Worm (Caenorhabditis elegans) whole organism, young adult: Measurements from ENCODE around the gene F47G3.3.

Experiments
- B0035.1 ChIP-seq: sonication (generic microtip); optimal IDR thresholded peaks from 2 replicates; lab custom pipeline; 2016; ENCODE audit warnings: missing genetic modification characterization, mild to moderate bottlenecking, missing compliant biosample characterization, missing genotype, missing genetic modification reagents
- F23B12.7 ChIP-seq: sonication (generic microtip); optimal IDR thresholded peaks from 2 replicates; lab custom pipeline; 2017; ENCODE audit warnings: missing genetic modification characterization, mild to moderate bottlenecking, missing compliant biosample characterization, antibody characterized with exemption, moderate library complexity; ENCODE audit not compliant: insufficient read depth
- F37B4.10 ChIP-seq: fragments of 200-800 bp; sonication (Bioruptor generic); IDR thresholded peaks from 2 replicates; pipeline ENCODE4 v1.3.6; 2022; ENCODE audit warnings: missing genetic modification characterization, missing compliant biosample characterization
- F39B2.1 ChIP-seq: fragments of 200-800 bp; sonication (Bioruptor generic); IDR thresholded peaks from 2 replicates; pipeline ENCODE4 v1.3.6; 2022; ENCODE audit warnings: missing genetic modification reagents, missing genetic modification characterization, missing compliant biosample characterization
- F55B11.4 ChIP-seq: sonication (generic microtip); optimal IDR thresholded peaks from 2 replicates; lab custom pipeline; 2016; ENCODE audit warnings: missing compliant biosample characterization, missing genetic modification characterization, borderline replicate concordance; ENCODE audit not compliant: insufficient read depth
- Y53G8AR.9 ChIP-seq: fragments of 200-800 bp; sonication (Bioruptor generic); conservative IDR thresholded peaks from 2 replicates; pipeline ENCODE4 v1.3.6; 2022; ENCODE audit warnings: missing genetic modification reagents, missing genetic modification characterization, missing compliant biosample characterization
- atf-7 ChIP-seq: sonication (generic microtip); optimal IDR thresholded peaks from 2 replicates; lab custom pipeline; 2017; ENCODE audit warnings: mild to moderate bottlenecking, missing genetic modification characterization, missing compliant biosample characterization
- bed-1 ChIP-seq: fragments of 200-800 bp; sonication (Bioruptor generic); IDR thresholded peaks from 2 replicates; pipeline ENCODE4 v1.3.6; 2022; ENCODE audit warnings: missing genetic modification reagents, missing genetic modification characterization, missing compliant biosample characterization
- ccch-3 ChIP-seq: fragments of 200-800 bp; sonication (Bioruptor generic); optimal IDR thresholded peaks from 2 replicates; lab custom pipeline; 2018; ENCODE audit warnings: mild to moderate bottlenecking, missing genetic modification characterization, missing compliant biosample characterization
- ceh-100 ChIP-seq: fragments of 200-800 bp; sonication (Bioruptor generic); IDR thresholded peaks from 2 replicates; pipeline ENCODE4 v1.3.6; 2022; ENCODE audit warnings: missing genetic modification reagents, missing genetic modification characterization, missing compliant biosample characterization
- fkh-3 ChIP-seq: sonication (generic microtip); optimal IDR thresholded peaks from 2 replicates; lab custom pipeline; 2016; ENCODE audit warnings: mild to moderate bottlenecking, missing genetic modification characterization, missing compliant biosample characterization
- hlh-12 ChIP-seq: sonication (generic microtip); optimal IDR thresholded peaks from 2 replicates; lab custom pipeline; 2016; ENCODE audit warnings: missing genetic modification characterization, missing compliant biosample characterization
- hlh-26 ChIP-seq: fragments of 200-800 bp; sonication (Bioruptor generic); conservative IDR thresholded peaks from 2 replicates; pipeline ENCODE4 v1.3.6; 2022; ENCODE audit warnings: missing genetic modification reagents, missing genetic modification characterization, missing compliant biosample characterization
- hmg-1.2 ChIP-seq: fragments of 200-800 bp; sonication (Bioruptor generic); IDR thresholded peaks from 2 replicates; pipeline ENCODE4 v1.3.6; 2022; ENCODE audit warnings: missing genetic modification reagents, missing genetic modification characterization, missing compliant biosample characterization
- lag-1 ChIP-seq: fragments of 200-800 bp; sonication (Bioruptor generic); IDR thresholded peaks from 2 replicates; pipeline ENCODE4 v1.3.6; 2022; ENCODE audit warnings: missing genetic modification reagents, missing genetic modification characterization, missing compliant biosample characterization
- let-607 ChIP-seq, 2 experiments: fragments of 200-800 bp in 1 of 2; sonication (Bioruptor generic) in 1 of 2; sonication (generic microtip) in 1 of 2; optimal IDR thresholded peaks; 2 replicates each; lab custom pipeline; 2016 to 2018; ENCODE audit warnings: mild to moderate bottlenecking in 2 of 2, missing compliant biosample characterization in 2 of 2, missing genetic modification characterization in 2 of 2, moderate library complexity in 2 of 2, missing genotype in 1 of 2
- lin-40 ChIP-seq: sonication (generic microtip); optimal IDR thresholded peaks from 2 replicates; lab custom pipeline; 2016; ENCODE audit warnings: missing genetic modification characterization, mild to moderate bottlenecking, missing compliant biosample characterization, missing genotype, missing genetic modification reagents
- lir-1 ChIP-seq: fragments of 200-800 bp; sonication (Bioruptor generic); conservative IDR thresholded peaks from 2 replicates; pipeline ENCODE4 v1.3.6; 2022; ENCODE audit warnings: missing genetic modification reagents, missing genetic modification characterization, missing compliant biosample characterization
- madf-3 ChIP-seq: fragments of 200-800 bp; sonication (Bioruptor generic); IDR thresholded peaks from 2 replicates; pipeline ENCODE4 v1.3.6; 2022; ENCODE audit warnings: missing genetic modification reagents, missing genetic modification characterization, missing compliant biosample characterization
- madf-6 ChIP-seq: fragments of 200-800 bp; sonication (Bioruptor generic); IDR thresholded peaks from 2 replicates; pipeline ENCODE4 v1.3.6; 2022; ENCODE audit warnings: missing genetic modification reagents, missing genetic modification characterization, missing compliant biosample characterization
- mcd-1 ChIP-seq: fragments of 200-800 bp; sonication (Bioruptor generic); IDR thresholded peaks from 2 replicates; pipeline ENCODE4 v1.3.6; 2022; ENCODE audit warnings: missing genetic modification reagents, missing genetic modification characterization, missing compliant biosample characterization
- nfya-1 ChIP-seq: sonication (generic microtip); optimal IDR thresholded peaks from 2 replicates; lab custom pipeline; 2017; ENCODE audit warnings: antibody characterized with exemption, missing compliant biosample characterization, missing genetic modification characterization, borderline replicate concordance; ENCODE audit not compliant: insufficient read depth
- nfya-2 ChIP-seq: fragments of 200-800 bp; sonication (Bioruptor generic); IDR thresholded peaks from 2 replicates; pipeline ENCODE4 v1.3.6; 2022; ENCODE audit warnings: missing genetic modification reagents, missing genetic modification characterization, missing compliant biosample characterization
- nfyb-1 ChIP-seq: fragments of 200-800 bp; sonication (Bioruptor generic); IDR thresholded peaks from 2 replicates; pipeline ENCODE4 v1.3.6; 2022; ENCODE audit warnings: missing genetic modification reagents, missing genetic modification characterization, missing compliant biosample characterization
- rcor-1 ChIP-seq: fragments of 200-800 bp; sonication (Bioruptor generic); IDR thresholded peaks from 2 replicates; pipeline ENCODE4 v1.3.6; 2022; ENCODE audit warnings: missing genetic modification reagents, missing genetic modification characterization, missing compliant biosample characterization
- sdz-38 ChIP-seq: sonication (generic microtip); optimal IDR thresholded peaks from 2 replicates; lab custom pipeline; 2016; ENCODE audit warnings: missing genotype, missing genetic modification characterization, missing compliant biosample characterization
- snpc-3.4 ChIP-seq: sonication (generic microtip); optimal IDR thresholded peaks from 2 replicates; lab custom pipeline; 2017; ENCODE audit warnings: missing genetic modification characterization, mild to moderate bottlenecking, missing compliant biosample characterization, antibody characterized with exemption, moderate library complexity, missing genotype, missing genetic modification reagents
- somi-1 ChIP-seq: fragments of 200-800 bp; sonication (Bioruptor generic); optimal IDR thresholded peaks from 2 replicates; lab custom pipeline; 2018; ENCODE audit warnings: mild to moderate bottlenecking, missing genetic modification characterization, missing compliant biosample characterization
- tbx-9 ChIP-seq: sonication (generic microtip); optimal IDR thresholded peaks from 2 replicates; lab custom pipeline; 2016; ENCODE audit warnings: borderline replicate concordance, missing genetic modification characterization, inconsistent platforms, missing compliant biosample characterization
- unc-130 ChIP-seq: sonication (generic microtip); optimal IDR thresholded peaks from 2 replicates; lab custom pipeline; 2016; ENCODE audit warnings: missing genetic modification reagents, missing genetic modification characterization, missing compliant biosample characterization
- unc-62 ChIP-seq: fragments of 150-350 bp; optimal IDR thresholded peaks from 2 replicates; lab custom pipeline; 2014; ENCODE audit warnings: missing biosample characterization, missing genetic modification reagents, missing genetic modification characterization
- xnd-1 ChIP-seq: sonication (generic microtip); optimal IDR thresholded peaks from 2 replicates; lab custom pipeline; 2016; ENCODE audit warnings: missing genotype, missing genetic modification reagents, missing genetic modification characterization, missing compliant biosample characterization
- ztf-18 ChIP-seq: sonication (generic microtip); optimal IDR thresholded peaks from 2 replicates; lab custom pipeline; 2016; ENCODE audit warnings: missing genotype, mild to moderate bottlenecking, missing genetic modification characterization, missing compliant biosample characterization
- ztf-25 ChIP-seq: fragments of 200-800 bp; sonication (Bioruptor generic); IDR thresholded peaks from 2 replicates; pipeline ENCODE4 v1.3.6; 2022; ENCODE audit warnings: missing genetic modification reagents, missing genetic modification characterization, missing compliant biosample characterization
- ztf-26 ChIP-seq: sonication (generic microtip); optimal IDR thresholded peaks from 2 replicates; lab custom pipeline; 2017; ENCODE audit warnings: missing genetic modification characterization, missing compliant biosample characterization
- ztf-3 ChIP-seq: fragments of 200-800 bp; sonication (Bioruptor generic); optimal IDR thresholded peaks from 2 replicates; lab custom pipeline; 2018; ENCODE audit warnings: mild to moderate bottlenecking, missing genetic modification characterization, missing compliant biosample characterization

The F47G3.3 gene

DNA sequence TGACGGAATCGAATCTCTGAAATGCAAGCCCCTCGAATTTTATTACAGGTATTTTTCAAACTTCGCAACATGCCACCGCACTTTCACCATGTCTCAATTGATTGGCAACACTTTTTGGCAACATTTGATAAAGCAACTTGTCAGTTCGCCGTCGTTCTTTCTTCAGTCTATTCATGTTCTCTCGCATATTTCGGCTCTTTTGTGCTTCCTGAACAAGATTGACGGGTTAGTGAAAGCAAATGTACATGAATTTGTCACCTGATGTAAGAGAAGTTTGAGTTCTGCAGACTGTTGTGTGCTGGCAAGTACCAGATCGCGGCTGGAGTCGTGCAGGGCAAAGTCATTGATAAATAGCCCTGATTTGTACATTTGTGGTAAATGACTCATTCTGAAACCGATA is 46.3 kb downstream of the F47G3.3 start (continued):
- no peak for TF ChIP-seq nfya-1
- TF ChIP-seq unc-62 (GFP tag; lab: Kevin White, UChicago): peak; percentile 76
- no peak for TF ChIP-seq ccch-3 (GFP tag; lab: Kevin White, UChicago)
- TF ChIP-seq mcd-1: no peak

DNA sequence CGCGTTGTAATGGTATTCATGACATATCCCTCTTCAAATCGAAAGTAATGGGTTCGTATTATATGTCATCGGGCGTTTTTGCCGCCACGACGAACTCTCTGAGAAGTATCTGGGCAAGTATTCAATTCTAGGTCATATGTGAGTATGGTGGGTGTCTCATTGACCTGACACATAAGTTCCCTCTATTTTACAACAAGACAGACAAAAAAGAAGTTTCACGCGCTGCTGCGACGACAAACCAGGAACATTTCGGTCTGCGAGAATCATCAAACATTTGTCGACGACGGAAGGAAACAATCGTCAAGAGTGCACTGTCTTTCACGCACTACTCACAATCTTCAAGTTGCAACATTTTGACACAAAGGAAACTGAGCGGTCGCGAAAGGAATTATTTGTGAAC is 49.5 kb downstream of the F47G3.3 start:
- TF ChIP-seq xnd-1 (no peak), madf-3 (GFP tag; lab: Robert Waterston, UW) (no peak), sdz-38 (no peak), unc-62 (GFP tag; lab: Kevin White, UChicago) (no peak), rcor-1 (GFP tag; lab: Robert Waterston, UW) (no peak), F37B4.10 (GFP tag; lab: Robert Waterston, UW) (no peak), ztf-3 (no peak), F55B11.4 (tag; lab: Kevin White, UChicago) (no peak), nfyb-1 (GFP tag; lab: Robert Waterston, UW) (no peak)

DNA sequence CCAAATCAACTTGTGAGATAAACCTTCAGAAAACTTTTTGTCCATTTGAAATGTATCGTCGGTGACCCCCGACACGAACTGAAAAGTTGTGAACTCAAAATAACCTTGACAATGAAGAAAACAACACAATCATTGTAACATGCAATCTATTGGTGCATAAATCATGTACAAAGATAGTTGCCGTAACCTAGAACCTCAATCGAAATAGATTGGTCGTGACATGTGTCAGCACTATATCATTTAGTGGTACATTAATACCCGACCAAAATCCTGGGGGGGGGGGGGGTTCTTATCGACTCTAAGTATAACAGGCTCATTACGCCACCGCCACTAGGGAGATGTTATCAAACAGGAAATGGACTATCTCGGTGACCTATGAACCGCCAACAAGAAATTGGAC is 51.1 kb downstream of the F47G3.3 start:
- TF ChIP-seq snpc-3.4 (tag; lab: Kevin White, UChicago) (no peak), bed-1 (no peak), atf-7 (tag; lab: Kevin White, UChicago) (no peak), ztf-26 (tag; lab: Kevin White, UChicago) (no peak), let-607 (tag; optimal IDR thresholded peaks at IDR 0.05; lab: Kevin White, UChicago) (no peak), nfya-2 (GFP tag; lab: Robert Waterston, UW) (no peak), B0035.1 (tag; lab: Kevin White, UChicago) (no peak), fkh-3 (no peak), lir-1 (GFP tag; lab: Robert Waterston, UW) (no peak), lag-1 (no peak), F39B2.1 (GFP tag; lab: Robert Waterston, UW) (no peak), hmg-1.2 (GFP tag; lab: Robert Waterston, UW) (no peak), somi-1 (GFP tag; lab: Kevin White, UChicago) (no peak), Y53G8AR.9 (no peak), tbx-9 (tag; lab: Kevin White, UChicago) (no peak)

DNA sequence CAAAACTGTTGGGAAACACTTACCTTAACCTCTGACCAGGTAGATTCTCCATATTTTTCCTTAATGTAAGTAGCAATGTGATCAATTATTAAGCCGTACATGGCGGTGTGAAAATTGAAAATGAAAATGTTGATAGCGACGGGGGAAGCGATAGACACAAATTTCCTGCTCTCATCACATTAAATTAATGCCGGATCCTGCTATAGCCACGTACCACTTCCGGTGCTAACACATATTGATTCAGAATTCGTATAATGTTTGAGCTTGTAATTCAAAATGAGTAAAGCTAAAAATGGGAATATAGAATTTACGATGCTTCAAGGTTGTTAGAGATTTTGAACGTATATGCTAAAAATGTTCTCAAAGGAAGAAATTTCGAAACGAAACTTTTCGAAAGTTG is 51.6 kb downstream of the F47G3.3 start, which contains the start of gene gcy-31:
TSS of gene gcy-31 (minus strand) at position 101 of the 400 bp plus-strand sequence.
- no peak for TF ChIP-seq nfya-2 (GFP tag; lab: Robert Waterston, UW)
- no peak for TF ChIP-seq lin-40 (tag; lab: Kevin White, UChicago)
- TF ChIP-seq F23B12.7 (tag; lab: Kevin White, UChicago): no peak
- TF ChIP-seq bed-1: no peak
- TF ChIP-seq unc-130 (GFP tag; lab: Kevin White, UChicago): no peak
- TF ChIP-seq hlh-26 (GFP tag; lab: Robert Waterston, UW): no peak
- TF ChIP-seq atf-7 (tag; lab: Kevin White, UChicago): no peak
- TF ChIP-seq hlh-12 (tag; lab: Kevin White, UChicago): no peak
- no peak for TF ChIP-seq madf-6
- TF ChIP-seq ceh-100 (GFP tag; lab: Robert Waterston, UW): no peak
- no peak for TF ChIP-seq ztf-25
- no peak for TF ChIP-seq ztf-18 (tag; lab: Kevin White, UChicago)
